Worm (Caenorhabditis elegans) whole organism, L3 larva: ENCODE measurements around the gene ndub-6.

Experiments used
- aly-2 ChIP-seq: fragments of 150-350 bp; optimal IDR thresholded peaks from 2 replicates; lab custom pipeline; 2014; ENCODE audit warnings: missing biosample characterization, missing genetic modification characterization
- ceh-16 ChIP-seq: sonication (generic microtip); optimal IDR thresholded peaks from 2 replicates; lab custom pipeline; 2017; ENCODE audit warnings: missing biosample characterization, missing genetic modification characterization
- egl-5 ChIP-seq: fragments of 150-350 bp; optimal IDR thresholded peaks from 2 replicates; lab custom pipeline; 2017; ENCODE audit warnings: missing biosample characterization, missing genetic modification reagents, missing genetic modification characterization, inconsistent platforms
- elt-1 ChIP-seq: fragments of 150-350 bp; optimal IDR thresholded peaks from 2 replicates; lab custom pipeline; 2014; ENCODE audit warnings: missing biosample characterization, missing genetic modification characterization
- elt-2 ChIP-seq: sonication (generic microtip); optimal IDR thresholded peaks from 2 replicates; lab custom pipeline; 2016; ENCODE audit warnings: missing genetic modification reagents, mild to moderate bottlenecking, missing genetic modification characterization, missing compliant biosample characterization
- eor-1 ChIP-seq, 2 experiments: fragments of 150-350 bp; optimal IDR thresholded peaks; 2 replicates each; lab custom pipeline; 2014 to 2018; ENCODE audit warnings: missing biosample characterization in 2 of 2, missing genetic modification characterization in 2 of 2
- hmg-11 ChIP-seq: sonication (generic microtip); optimal IDR thresholded peaks from 2 replicates; lab custom pipeline; 2016; ENCODE audit warnings: missing genetic modification characterization, missing compliant biosample characterization
- lin-15B ChIP-seq: fragments of 150-350 bp; optimal IDR thresholded peaks from 2 replicates; lab custom pipeline; 2014; ENCODE audit warnings: missing biosample characterization, missing genetic modification characterization
- lin-39 ChIP-seq: fragments of 150-350 bp; optimal IDR thresholded peaks from 2 replicates; lab custom pipeline; 2018; ENCODE audit warnings: missing biosample characterization, missing genetic modification reagents, missing genetic modification characterization
- lsy-12 ChIP-seq: sonication (generic microtip); optimal IDR thresholded peaks from 2 replicates; lab custom pipeline; 2016; ENCODE audit warnings: mild to moderate bottlenecking, missing genetic modification characterization, missing compliant biosample characterization
- mml-1 ChIP-seq: fragments of 150-350 bp; sonication (generic microtip); optimal IDR thresholded peaks from 3 replicates; lab custom pipeline; 2014; ENCODE audit warnings: missing biosample characterization, missing genetic modification characterization
- nfya-1 ChIP-seq: sonication (generic microtip); optimal IDR thresholded peaks from 2 replicates; lab custom pipeline; 2017; ENCODE audit warnings: missing genetic modification characterization, mild to moderate bottlenecking, missing compliant biosample characterization, antibody characterized with exemption, moderate library complexity; ENCODE audit not compliant: insufficient read depth
- nhr-11 ChIP-seq: fragments of 150-350 bp; optimal IDR thresholded peaks from 2 replicates; lab custom pipeline; 2014; ENCODE audit warnings: missing biosample characterization, missing genetic modification characterization
- nhr-23 ChIP-seq: fragments of 150-350 bp; optimal IDR thresholded peaks from 2 replicates; lab custom pipeline; 2014; ENCODE audit warnings: missing biosample characterization, missing genetic modification reagents, missing genetic modification characterization
- nhr-25 ChIP-seq: sonication (generic microtip); optimal IDR thresholded peaks from 2 replicates; lab custom pipeline; 2017; ENCODE audit warnings: missing biosample characterization, missing genetic modification characterization
- pha-4 ChIP-seq: fragments of 150-350 bp; optimal IDR thresholded peaks from 2 replicates; lab custom pipeline; 2014; ENCODE audit warnings: missing biosample characterization, missing genetic modification reagents, missing genetic modification characterization
- pqm-1 ChIP-seq: fragments of 150-350 bp; optimal IDR thresholded peaks from 2 replicates; lab custom pipeline; 2017; ENCODE audit warnings: missing biosample characterization, missing genetic modification characterization, inconsistent platforms
- sea-2 ChIP-seq: fragments of 150-350 bp; sonication (generic microtip); optimal IDR thresholded peaks from 4 replicates; lab custom pipeline; 2014; ENCODE audit warnings: missing biosample characterization, missing genetic modification reagents, missing genetic modification characterization
- snpc-4 ChIP-seq: fragments of 150-350 bp; optimal IDR thresholded peaks from 2 replicates; lab custom pipeline; 2014; ENCODE audit warnings: missing biosample characterization, missing genetic modification characterization
- tbx-2 ChIP-seq: sonication (generic microtip); optimal IDR thresholded peaks from 2 replicates; lab custom pipeline; 2016; ENCODE audit warnings: mild to moderate bottlenecking, missing genetic modification characterization, missing compliant biosample characterization
- unc-62 ChIP-seq: fragments of 150-350 bp; sonication (generic microtip); optimal IDR thresholded peaks from 4 replicates; lab custom pipeline; 2014; ENCODE audit warnings: missing biosample characterization, missing genetic modification reagents, missing genetic modification characterization
- zag-1 ChIP-seq: fragments of 150-350 bp; optimal IDR thresholded peaks from 2 replicates; lab custom pipeline; 2014; ENCODE audit warnings: missing biosample characterization, missing genetic modification characterization
- ztf-4 ChIP-seq: fragments of 150-350 bp; optimal IDR thresholded peaks from 2 replicates; lab custom pipeline; 2014; ENCODE audit warnings: missing biosample characterization, missing genetic modification characterization

ndub-6 gene

ce11 chrIV:11651965-11652453, at the start of gene ndub-6, which contains the start of gene acl-3:
Gene ndub-6, plus strand, starts transcription at chrIV:11652403.
Gene acl-3, minus strand, starts transcription at chrIV:11652023.
- TF ChIP-seq nfya-1 (tag; lab: Kevin White, UChicago), result no peak
- peak; percentile 16 for TF ChIP-seq pha-4 (tag; lab: Kevin White, UChicago)

ce11 chrIV:11602498-11603068, 49.6 kb upstream of the ndub-6 start, which contains the start of gene rps-11:
Gene rps-11, plus strand, starts transcription at chrIV:11602641.
- TF ChIP-seq unc-62 (GFP tag; lab: Kevin White, UChicago), result no peak

ce11 chrIV:11603265-11603840, 48.9 kb upstream of the ndub-6 start:
- TF ChIP-seq ceh-16 (tag; lab: Kevin White, UChicago) (no peak), nhr-11 (no peak), mml-1 (tag; lab: Kevin White, UChicago) (no peak), elt-1 (tag; lab: Kevin White, UChicago) (no peak), pqm-1 (tag; lab: Kevin White, UChicago) (no peak), eor-1 (tag; optimal IDR thresholded peaks at IDR 0.05; lab: Kevin White, UChicago) (no peak), egl-5 (tag; lab: Kevin White, UChicago) (no peak), aly-2 (tag; lab: Kevin White, UChicago) (no peak), hmg-11 (tag; lab: Kevin White, UChicago) (no peak), tbx-2 (no peak), ztf-4 (tag; lab: Kevin White, UChicago) (no peak)

ce11 chrIV:11604909-11605308, 47.3 kb upstream of the ndub-6 start, which contains the start of the genes ragc-1 and Y24F12A.1:
Gene ragc-1, minus strand, starts transcription at chrIV:11604933.
Gene Y24F12A.1, plus strand, starts transcription at chrIV:11605254.
- TF ChIP-seq lin-39 (tag; lab: Kevin White, UChicago), result peak; percentile 37
- peak; percentile 42 for TF ChIP-seq lin-15B (tag; lab: Kevin White, UChicago)
- no peak for TF ChIP-seq lsy-12
- peak; percentile 84 for TF ChIP-seq pha-4 (tag; lab: Kevin White, UChicago)
- TF ChIP-seq nfya-1 (tag; lab: Kevin White, UChicago), result peak; percentile 59
- TF ChIP-seq egl-5 (tag; lab: Kevin White, UChicago), result peak; percentile 42
- TF ChIP-seq hmg-11 (tag; lab: Kevin White, UChicago), result no peak
- peak; percentile 71 for TF ChIP-seq snpc-4 (tag; lab: Kevin White, UChicago)
- peak; percentile 47 for TF ChIP-seq elt-2 (tag; lab: Kevin White, UChicago)
- peak; percentile 19 for TF ChIP-seq nhr-23 (tag; lab: Kevin White, UChicago)

DNA sequence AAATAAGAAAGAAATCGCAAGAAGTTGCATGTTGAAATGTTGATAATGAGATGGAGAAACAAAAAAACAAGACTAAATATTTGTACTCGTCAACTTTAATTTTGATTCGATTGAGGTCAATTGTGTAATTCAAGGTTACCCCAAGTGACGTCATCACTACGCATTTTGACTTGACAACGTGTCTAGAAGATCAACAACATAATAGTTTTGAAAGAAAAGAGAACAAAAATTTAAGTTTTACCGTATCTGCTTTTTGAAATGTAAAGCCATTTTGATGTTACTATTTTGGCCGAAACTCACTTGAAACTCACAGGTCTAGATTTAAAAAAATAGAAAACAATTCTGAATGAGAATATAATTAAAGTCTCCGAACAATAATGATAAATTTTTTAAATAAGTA, 31.3 kb upstream of the ndub-6 start, which contains the start of gene dsl-5:
TSS of gene dsl-5 (minus strand) at position 101 of the 400 bp plus-strand sequence.
- peak; percentile 12 for TF ChIP-seq nhr-25 (tag; lab: Kevin White, UChicago)
- no peak for TF ChIP-seq zag-1 (tag; lab: Kevin White, UChicago)

DNA sequence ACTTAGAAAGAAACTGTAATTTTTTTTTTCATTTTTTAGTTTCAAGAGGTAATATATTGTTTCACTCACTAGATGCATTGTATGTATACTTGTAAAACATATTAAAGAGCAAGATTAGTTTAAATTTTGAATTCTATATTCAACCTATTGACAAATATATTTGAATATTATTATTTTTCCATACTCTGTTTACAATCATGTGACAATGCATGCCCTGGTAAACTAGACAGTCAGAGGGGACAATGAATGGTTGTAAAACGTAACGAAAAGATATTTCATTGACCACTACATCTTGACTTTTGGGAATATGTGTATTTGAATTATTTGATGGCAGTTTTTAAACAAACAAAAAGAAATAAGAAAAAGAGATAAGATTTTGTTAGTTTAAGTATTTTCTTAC, 29.9 kb upstream of the ndub-6 start:
- TF ChIP-seq sea-2 (GFP tag; lab: Kevin White, UChicago) (no peak), pha-4 (tag; lab: Kevin White, UChicago) (peak; percentile 36)

ce11 chrIV:11623060-11623459, 29.1 kb upstream of the ndub-6 start, which contains the start of gene lys-4:
Gene lys-4, minus strand, starts transcription at chrIV:11623174.
- no peak for TF ChIP-seq nhr-11
- TF ChIP-seq pqm-1 (tag; lab: Kevin White, UChicago), result peak; percentile 75
- TF ChIP-seq lin-39 (tag; lab: Kevin White, UChicago), result no peak
- TF ChIP-seq elt-2 (tag; lab: Kevin White, UChicago), result peak; percentile 82
- TF ChIP-seq, all 47 proteins: peak for 2

ce11 chrIV:11623759-11624287, 28.4 kb upstream of the ndub-6 start:
- peak; percentile 13 for TF ChIP-seq pha-4 (tag; lab: Kevin White, UChicago)
- TF ChIP-seq elt-2 (tag; lab: Kevin White, UChicago), result peak; percentile 77
- peak; percentile 74 for TF ChIP-seq pqm-1 (tag; lab: Kevin White, UChicago)
- no peak for TF ChIP-seq hmg-11 (tag; lab: Kevin White, UChicago)
- TF ChIP-seq, all 47 proteins: peak for 3
